Fruit fly (Drosophila melanogaster) whole organism, larva: ENCODE results near the gene jvl.

Experiments
- noc ChIP-seq: fragments of 200-800 bp; sonication (Bioruptor generic); optimal IDR thresholded peaks from 3 replicates; lab custom pipeline; 2019; ENCODE audit warnings: missing biosample characterization, mild to moderate bottlenecking, missing genetic modification characterization, moderate library complexity

The jvl gene

dm6 chr3R:14739088-14739487 is 2.3 kb upstream of the jvl start:
- TF ChIP-seq noc: peak; percentile 65

DNA sequence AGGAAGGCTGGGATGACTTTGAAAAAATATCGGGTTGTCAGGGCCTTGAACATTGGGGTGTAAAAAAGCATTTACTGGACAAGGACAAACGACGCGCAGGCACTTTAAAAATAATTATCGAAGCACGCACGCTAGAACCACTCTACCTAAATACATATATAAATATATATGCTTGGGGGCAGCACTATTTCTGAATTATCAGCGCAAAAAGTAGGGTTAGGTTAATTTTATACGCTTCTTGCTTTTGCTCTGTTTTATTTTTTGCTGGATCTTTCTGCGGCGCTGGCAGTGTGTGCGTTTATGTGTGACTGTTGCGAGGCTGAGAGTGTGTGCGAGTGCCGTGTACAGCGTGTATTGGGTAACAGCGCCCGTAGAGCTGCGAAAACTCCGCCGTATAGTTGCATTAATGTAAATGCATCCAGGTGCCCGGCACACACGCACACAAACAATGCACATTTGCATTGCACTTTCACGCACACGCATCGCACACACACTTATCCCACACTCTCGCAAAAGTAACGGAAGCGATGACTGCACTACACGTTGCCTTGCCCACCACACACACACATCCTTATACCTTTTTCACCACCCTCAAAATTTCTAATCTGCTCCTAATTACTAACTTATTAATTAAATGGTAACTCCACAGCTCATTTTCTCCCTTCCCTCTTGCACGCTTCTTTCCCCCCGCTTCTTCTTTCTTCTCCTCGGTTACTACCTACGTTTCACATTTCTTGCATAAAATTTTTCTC is 1.7 kb upstream of the jvl start:
- TF ChIP-seq noc: no peak

dm6 chr3R:14740253-14740522 is 1.2 kb upstream of the jvl start:
- no peak for TF ChIP-seq noc

DNA sequence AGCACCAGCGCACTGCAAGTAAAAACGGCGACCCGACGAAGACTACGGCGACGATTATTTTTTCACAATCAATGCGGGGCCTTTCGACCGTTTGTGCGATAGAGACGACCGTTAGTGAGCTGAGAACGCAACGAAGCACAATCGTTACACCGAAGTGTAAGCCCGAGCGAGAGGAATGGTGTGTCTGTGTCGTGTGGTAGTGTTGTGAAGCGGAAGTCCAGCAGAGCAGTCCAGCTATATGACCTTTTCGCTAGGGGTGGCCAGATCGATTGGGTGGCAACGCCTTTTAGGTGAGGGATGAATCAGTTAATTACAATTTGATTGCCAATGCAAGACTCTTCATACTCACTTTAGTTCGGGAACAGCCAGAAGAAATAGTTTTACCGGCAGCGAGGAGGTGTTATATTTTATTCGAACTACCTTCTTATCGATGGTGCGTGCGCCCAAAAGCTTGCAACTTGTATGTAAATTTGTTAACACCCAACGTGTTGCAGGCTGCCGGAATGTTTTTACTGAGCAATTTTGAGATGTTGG is 657 bp upstream of the jvl start:
- TF ChIP-seq noc: peak; percentile 28

- no peak for TF ChIP-seq noc
Measured at dm6 chr3R:14742064-14742463, 682 bp downstream of the jvl start.

- no peak for TF ChIP-seq noc
Measured at dm6 chr3R:14742928-14743327, 1.5 kb downstream of the jvl start.

DNA sequence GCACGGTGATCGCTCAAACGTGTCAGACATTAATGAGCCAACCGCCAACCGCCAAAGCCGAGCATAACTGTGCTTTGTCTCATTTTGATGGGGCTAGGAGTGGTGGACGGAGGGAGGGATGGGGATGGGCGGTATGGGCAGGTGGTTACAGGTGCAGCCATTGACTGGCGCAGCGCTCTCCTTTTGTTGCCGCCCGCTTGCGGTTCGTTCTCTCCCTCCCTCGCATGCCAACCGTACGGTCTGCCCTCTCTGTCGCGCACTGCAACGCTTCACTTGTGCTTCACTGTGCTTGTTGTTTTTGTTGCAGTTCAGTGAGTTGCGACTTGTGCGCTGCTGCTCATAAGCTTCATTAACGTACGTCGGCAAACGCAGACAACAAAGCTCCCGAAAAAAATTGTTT is 2.0 kb downstream of the jvl start:
- TF ChIP-seq noc: no peak

DNA sequence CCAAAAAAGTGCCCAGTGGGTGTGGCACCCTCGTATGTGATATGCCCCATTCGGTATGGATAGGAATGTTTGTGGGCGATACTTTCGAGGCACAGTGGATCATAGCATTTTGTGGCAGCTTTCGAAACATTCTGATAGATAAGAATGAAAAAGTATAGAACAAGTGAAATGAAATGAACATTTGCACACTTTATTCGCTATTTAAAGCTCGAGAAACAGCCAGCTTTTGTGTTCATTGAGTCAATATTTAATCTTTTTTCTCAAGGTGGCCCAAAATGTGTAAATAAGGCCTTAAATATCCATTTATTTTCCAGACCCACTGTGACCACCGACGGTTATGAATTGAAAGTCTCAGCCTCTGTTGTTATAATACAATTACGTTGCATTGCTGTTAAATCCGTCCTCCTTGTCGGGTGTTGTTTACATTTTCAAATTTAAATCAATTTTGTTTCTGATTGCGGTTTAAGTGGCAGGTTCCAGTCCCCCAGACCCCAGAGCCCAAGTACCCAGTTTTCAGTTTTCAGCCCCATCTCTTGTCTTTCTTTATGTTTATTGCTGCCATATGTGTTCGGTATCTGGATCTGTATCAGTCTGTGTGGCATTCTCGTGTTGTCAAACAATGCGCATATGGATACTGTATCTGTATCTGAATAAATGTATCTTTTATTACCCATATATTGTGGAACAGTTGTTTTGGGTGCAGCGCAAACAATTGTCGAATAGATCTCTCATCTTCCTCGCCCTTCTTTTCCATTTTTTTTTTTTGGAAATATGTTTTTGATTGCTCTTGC is 3.2 kb downstream of the jvl start:
- TF ChIP-seq noc: peak; percentile 49

dm6 chr3R:14747259-14747856 is 6.0 kb downstream of the jvl start:
- TF ChIP-seq noc: peak; percentile 56

- no peak for TF ChIP-seq noc
Measured at dm6 chr3R:14747915-14748314, 6.5 kb downstream of the jvl start.

DNA sequence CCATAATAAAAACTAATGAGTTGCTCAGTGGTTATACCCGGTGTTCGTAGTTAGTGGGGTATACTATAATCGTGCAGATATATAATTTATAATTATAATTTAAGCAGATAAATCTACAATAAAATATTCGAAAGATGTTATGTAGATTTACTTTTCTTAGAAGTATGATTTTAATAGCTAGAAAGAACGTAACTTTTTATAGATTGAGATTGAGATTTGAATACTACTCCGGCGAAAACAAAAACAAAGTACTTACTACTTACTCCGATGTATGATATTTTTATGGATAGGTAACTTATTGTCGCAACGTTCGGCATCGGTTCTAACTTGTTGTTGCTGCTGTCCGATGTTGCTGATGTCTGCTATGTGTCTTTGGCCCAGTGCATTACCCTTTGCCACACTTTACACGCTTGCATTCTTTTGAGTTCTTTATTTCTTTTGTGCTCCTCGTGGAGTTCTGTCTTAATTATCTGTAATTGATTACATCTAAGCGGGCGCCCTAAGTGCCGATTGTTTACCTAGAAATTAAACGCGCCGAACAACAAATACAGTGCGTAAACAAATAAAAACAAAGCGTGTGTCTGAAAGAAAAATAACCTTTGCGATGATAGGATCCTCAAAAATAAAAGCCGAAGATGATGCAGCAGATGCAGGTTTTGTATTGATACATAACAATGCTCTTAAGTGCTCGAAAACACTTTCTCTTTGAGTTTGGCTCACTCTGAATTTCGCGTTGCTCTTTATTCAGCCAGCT is 7.1 kb downstream of the jvl start:
- no peak for TF ChIP-seq noc

DNA sequence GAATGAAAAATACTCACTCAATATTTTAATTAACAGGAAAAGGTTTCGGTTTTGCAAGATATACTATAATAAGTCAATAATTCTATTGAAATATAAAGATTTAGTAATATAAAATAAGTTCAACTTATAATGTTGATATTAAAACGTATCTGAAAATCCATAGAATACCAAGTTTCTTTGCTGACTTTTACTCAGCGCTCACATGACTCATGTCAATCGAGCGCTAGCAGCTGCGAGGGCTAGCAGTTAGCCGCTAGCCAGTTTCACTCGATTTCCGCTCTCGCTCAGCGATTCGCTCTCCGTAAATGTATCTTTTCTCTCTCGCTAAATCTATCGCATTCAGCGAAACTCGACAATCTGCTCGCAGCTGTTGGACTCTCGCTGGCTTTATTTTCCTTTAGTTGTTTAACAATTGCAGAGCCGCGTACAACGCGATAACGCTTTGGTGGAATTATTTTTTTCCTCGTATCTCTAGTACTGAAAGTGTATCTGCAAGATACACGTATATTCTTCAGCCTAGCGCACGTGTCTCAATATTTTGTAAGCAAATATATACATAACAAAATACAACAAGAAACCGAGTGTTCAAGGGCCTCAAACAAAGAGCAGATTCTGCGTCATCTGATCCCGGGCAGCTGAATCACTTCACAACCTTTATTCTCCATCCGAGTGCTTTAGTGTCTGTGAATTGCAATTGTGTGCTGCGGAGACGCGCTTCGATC is 7.9 kb downstream of the jvl start:
- peak; percentile 79 for TF ChIP-seq noc

dm6 chr3R:14751023-14751422 is 9.6 kb downstream of the jvl start, which contains the start of gene smp-30:
Gene smp-30, minus strand, starts transcription at chr3R:14751246.
- no peak for TF ChIP-seq noc

- TF ChIP-seq noc: no peak
Measured at dm6 chr3R:14754360-14754759, 13.0 kb downstream of the jvl start, which contains the start of gene CG7362. Gene CG7362, minus strand, starts transcription at chr3R:14754460.

DNA sequence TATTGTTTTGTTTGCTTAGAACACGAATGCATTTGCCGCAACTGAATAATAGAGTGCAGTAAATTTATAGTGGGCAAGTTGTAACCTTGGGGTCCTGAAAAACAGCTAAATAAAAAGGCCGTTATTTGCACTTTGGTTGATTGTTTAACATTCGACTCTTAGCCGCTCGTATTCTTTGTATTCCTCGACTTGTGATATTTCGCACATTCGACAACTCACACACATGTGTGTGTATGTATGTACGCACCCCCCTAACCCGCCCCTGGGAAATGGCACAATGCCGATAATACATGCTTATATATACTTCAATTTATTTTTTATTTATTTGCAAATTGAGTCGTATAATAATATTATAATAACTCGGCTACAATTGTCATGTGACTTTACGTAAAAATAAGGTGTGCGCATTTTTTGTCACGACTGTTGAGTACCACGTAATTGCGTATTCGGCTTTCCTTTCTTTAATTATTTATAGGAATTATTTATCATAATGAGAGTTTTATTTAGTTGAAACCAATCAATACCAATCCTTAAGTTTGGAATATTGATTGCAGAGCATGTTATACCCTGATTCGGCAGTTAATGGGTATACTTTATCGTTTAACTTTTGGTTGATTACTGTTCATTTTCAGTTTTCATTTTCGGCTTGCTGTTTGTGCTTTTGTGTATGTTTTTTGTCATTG is 13.6 kb downstream of the jvl start:
- no peak for TF ChIP-seq noc

DNA sequence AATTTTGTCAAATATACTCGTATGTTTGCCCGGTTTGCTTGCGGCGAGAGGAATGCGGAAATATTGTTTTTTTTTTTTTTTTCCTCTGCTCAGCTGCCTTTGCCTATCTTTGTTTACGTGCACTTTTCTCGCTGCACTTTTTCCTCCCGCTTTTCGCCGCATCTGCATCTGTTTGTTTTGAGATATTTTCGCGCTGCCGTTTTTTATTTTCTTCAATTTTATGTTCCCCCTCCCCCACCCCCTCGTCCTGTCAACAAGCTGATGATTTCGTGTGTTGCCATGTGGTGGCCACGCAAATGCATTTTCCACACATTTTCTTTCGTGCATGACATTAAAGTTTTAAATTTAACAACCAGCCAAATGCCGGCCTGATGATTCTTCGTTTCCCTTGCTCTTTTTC is 14.7 kb downstream of the jvl start:
- TF ChIP-seq noc: no peak
